Fruit fly (Drosophila melanogaster) whole organism, wandering third instar larva: ENCODE data around the gene CG13403.

Experiments used
- Abd-B ChIP-seq: fragments of >200 bp; optimal IDR thresholded peaks from 2 replicates; lab custom pipeline; 2017; ENCODE audit warnings: missing biosample characterization, missing genetic modification characterization
- CG9705 ChIP-seq: fragments of 200-800 bp; sonication (Bioruptor generic); optimal IDR thresholded peaks from 2 replicates; lab custom pipeline; 2018; ENCODE audit warnings: missing biosample characterization, mild to moderate bottlenecking, missing genetic modification characterization
- CrebA ChIP-seq: fragments of 200-800 bp; sonication (Bioruptor generic); optimal IDR thresholded peaks from 2 replicates; lab custom pipeline; 2016; ENCODE audit warnings: missing biosample characterization, mild to moderate bottlenecking, missing genetic modification characterization, borderline replicate concordance
- Dfd ChIP-seq: fragments of >200 bp; optimal IDR thresholded peaks from 2 replicates; lab custom pipeline; 2017; ENCODE audit warnings: missing biosample characterization, missing genetic modification characterization
- GATAd ChIP-seq: sonication (Bioruptor generic); optimal IDR thresholded peaks from 2 replicates; lab custom pipeline; 2016; ENCODE audit warnings: missing biosample characterization, missing genetic modification characterization
- HLH106 ChIP-seq: fragments of 200-800 bp; optimal IDR thresholded peaks from 3 replicates; lab custom pipeline; 2019; ENCODE audit warnings: missing biosample characterization, mild to moderate bottlenecking, missing genetic modification characterization, moderate library complexity
- Hnf4 ChIP-seq: fragments of 200-800 bp; sonication (Bioruptor generic); optimal IDR thresholded peaks from 2 replicates; lab custom pipeline; 2016; ENCODE audit warnings: missing biosample characterization, mild to moderate bottlenecking, missing genetic modification characterization
- Hr78 ChIP-seq: fragments of >200 bp; optimal IDR thresholded peaks from 2 replicates; lab custom pipeline; 2017; ENCODE audit warnings: missing biosample characterization, missing genetic modification characterization
- Mio ChIP-seq: sonication (Bioruptor generic); optimal IDR thresholded peaks from 2 replicates; lab custom pipeline; 2016; ENCODE audit warnings: missing biosample characterization, missing genetic modification characterization
- Myc ChIP-seq: fragments of >200 bp; optimal IDR thresholded peaks from 2 replicates; lab custom pipeline; 2017
- OdsH ChIP-seq: fragments of 200-800 bp; sonication (Bioruptor generic); optimal IDR thresholded peaks from 2 replicates; lab custom pipeline; 2016; ENCODE audit warnings: missing biosample characterization, mild to moderate bottlenecking, missing genetic modification characterization
- Rel ChIP-seq, 2 experiments: fragments of 200-800 bp; sonication (Bioruptor generic) in 1 of 2; optimal IDR thresholded peaks; 2 replicates in 1 of 2; 3 replicates in 1 of 2; lab custom pipeline; 2016 to 2019; ENCODE audit warnings: mild to moderate bottlenecking in 2 of 2, missing biosample characterization in 2 of 2, missing genetic modification characterization in 2 of 2, moderate library complexity in 1 of 2
- Sp1 ChIP-seq: fragments of 200-800 bp; sonication (Bioruptor generic); optimal IDR thresholded peaks from 3 replicates; lab custom pipeline; 2019; ENCODE audit warnings: missing biosample characterization, mild to moderate bottlenecking, missing genetic modification characterization, moderate library complexity
- Vsx2 ChIP-seq: fragments of 200-300, 225-300 bp; sonication (Bioruptor generic); optimal IDR thresholded peaks from 2 replicates; lab custom pipeline; 2018; ENCODE audit warnings: missing biosample characterization, missing genetic modification characterization; ENCODE audit not compliant: partially characterized antibody
- br ChIP-seq: fragments of 200-800 bp; sonication (Bioruptor generic); optimal IDR thresholded peaks from 2 replicates; lab custom pipeline; 2016; ENCODE audit warnings: missing biosample characterization, missing genetic modification characterization
- brk ChIP-seq: fragments of 200-800 bp; sonication (Bioruptor generic); optimal IDR thresholded peaks from 2 replicates; lab custom pipeline; 2016; ENCODE audit warnings: missing biosample characterization, mild to moderate bottlenecking, missing genetic modification characterization
- dl ChIP-seq, 2 experiments: fragments of 175-275, 200-275 bp in 1 of 2; fragments of 200-275 bp in 1 of 2; sonication (Bioruptor generic); optimal IDR thresholded peaks; lab custom pipeline; 2018; ENCODE audit warnings: mild to moderate bottlenecking in 2 of 2, missing biosample characterization in 2 of 2, missing genetic modification characterization in 2 of 2, moderate library complexity in 2 of 2; ENCODE audit not compliant: partially characterized antibody in 2 of 2, insufficient read depth in 1 of 2
- dmrt93B ChIP-seq: fragments of 200-800 bp; sonication (Bioruptor generic); optimal IDR thresholded peaks from 2 replicates; lab custom pipeline; 2018; ENCODE audit warnings: missing biosample characterization, mild to moderate bottlenecking, missing genetic modification characterization
- dsf ChIP-seq: sonication (Bioruptor generic); optimal IDR thresholded peaks from 2 replicates; lab custom pipeline; 2016; ENCODE audit warnings: missing biosample characterization, missing genetic modification characterization, borderline replicate concordance
- ey ChIP-seq: fragments of 200-800 bp; sonication (Bioruptor generic); optimal IDR thresholded peaks from 2 replicates; lab custom pipeline; 2016; ENCODE audit warnings: missing biosample characterization, missing genetic modification characterization
- foxo ChIP-seq, 2 experiments: fragments of 200-800 bp; sonication (Bioruptor generic); optimal IDR thresholded peaks; 2 replicates in 1 of 2; 3 replicates in 1 of 2; lab custom pipeline; 2016 to 2017; ENCODE audit warnings: missing biosample characterization in 2 of 2, missing genetic modification characterization in 2 of 2
- fru ChIP-seq: fragments of 200-800 bp; sonication (Bioruptor generic); optimal IDR thresholded peaks from 3 replicates; lab custom pipeline; 2016; ENCODE audit warnings: missing biosample characterization, mild to moderate bottlenecking, missing genetic modification characterization
- h ChIP-seq: fragments of 200-800 bp; sonication (Bioruptor generic); optimal IDR thresholded peaks from 3 replicates; lab custom pipeline; 2016; ENCODE audit warnings: missing biosample characterization, mild to moderate bottlenecking, missing genetic modification characterization
- jim ChIP-seq: fragments of 175-275, 200-325 bp; sonication (Bioruptor generic); optimal IDR thresholded peaks from 2 replicates; lab custom pipeline; 2016; ENCODE audit warnings: missing biosample characterization, mild to moderate bottlenecking, missing genetic modification characterization
- pan ChIP-seq: fragments of >200 bp; optimal IDR thresholded peaks from 2 replicates; lab custom pipeline; 2017
- psq ChIP-seq: fragments of 200-800 bp; sonication (Bioruptor generic); optimal IDR thresholded peaks from 3 replicates; lab custom pipeline; 2017; ENCODE audit warnings: missing biosample characterization, mild to moderate bottlenecking, missing genetic modification characterization, moderate library complexity
- rgr ChIP-seq: fragments of 200-800 bp; sonication (Bioruptor generic); optimal IDR thresholded peaks from 3 replicates; lab custom pipeline; 2016; ENCODE audit warnings: missing biosample characterization, mild to moderate bottlenecking, missing genetic modification characterization
- sage ChIP-seq: fragments of 200-800 bp; sonication (Bioruptor generic); optimal IDR thresholded peaks from 2 replicates; lab custom pipeline; 2016; ENCODE audit warnings: missing biosample characterization, mild to moderate bottlenecking, missing genetic modification characterization
- sv ChIP-seq: fragments of 200-800 bp; sonication (Bioruptor generic); optimal IDR thresholded peaks from 3 replicates; lab custom pipeline; 2016; ENCODE audit warnings: missing biosample characterization, missing genetic modification characterization
- usp ChIP-seq: fragments of >200 bp; optimal IDR thresholded peaks from 2 replicates; lab custom pipeline; 2017; ENCODE audit warnings: missing biosample characterization, missing genetic modification characterization
- woc ChIP-seq: sonication (Bioruptor generic); optimal IDR thresholded peaks from 2 replicates; lab custom pipeline; 2016; ENCODE audit warnings: missing biosample characterization, mild to moderate bottlenecking, missing genetic modification characterization

Gene CG13403

dm6 chrX:14189216-14189615, 2.6 kb downstream of the CG13403 start, which contains the start of gene CG11585:
Gene CG11585, plus strand, starts transcription at chrX:14189516.
- TF ChIP-seq brk (GFP tag; lab: Kevin White, UChicago) (no peak), CrebA (GFP tag; lab: Kevin White, UChicago) (no peak), sage (no peak), Rel (GFP tag; optimal IDR thresholded peaks at IDR 0.05; lab: Kevin White, UChicago) (no peak), Rel (tag; optimal IDR thresholded peaks at IDR 0.05; lab: Kevin White, UChicago) (no peak), GATAd (no peak)

DNA sequence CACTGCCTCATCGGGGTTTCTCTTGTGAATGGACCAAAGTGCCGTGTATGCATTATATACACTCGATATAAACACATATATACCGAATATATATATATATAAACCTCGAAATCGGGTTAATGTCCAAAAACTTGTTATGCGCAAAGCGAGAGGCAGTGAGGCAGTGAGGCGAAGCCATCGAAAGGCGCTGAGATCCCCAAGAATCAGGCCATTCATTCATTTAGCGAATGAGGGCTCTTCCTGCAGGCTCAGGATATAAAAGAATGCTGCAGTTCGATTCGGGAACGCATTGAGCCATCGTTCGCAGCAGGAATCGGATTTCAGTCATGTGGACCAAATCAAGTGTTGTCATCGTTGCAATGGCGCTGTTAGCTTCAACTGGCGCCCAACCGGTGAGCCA, 4.9 kb downstream of the CG13403 start, which contains the start of gene CG12481:
Gene CG12481, plus strand, starts transcription at position 301 of the 400 bp plus-strand sequence.
- TF ChIP-seq ey = no peak
- no peak for TF ChIP-seq brk (GFP tag; lab: Kevin White, UChicago)

DNA sequence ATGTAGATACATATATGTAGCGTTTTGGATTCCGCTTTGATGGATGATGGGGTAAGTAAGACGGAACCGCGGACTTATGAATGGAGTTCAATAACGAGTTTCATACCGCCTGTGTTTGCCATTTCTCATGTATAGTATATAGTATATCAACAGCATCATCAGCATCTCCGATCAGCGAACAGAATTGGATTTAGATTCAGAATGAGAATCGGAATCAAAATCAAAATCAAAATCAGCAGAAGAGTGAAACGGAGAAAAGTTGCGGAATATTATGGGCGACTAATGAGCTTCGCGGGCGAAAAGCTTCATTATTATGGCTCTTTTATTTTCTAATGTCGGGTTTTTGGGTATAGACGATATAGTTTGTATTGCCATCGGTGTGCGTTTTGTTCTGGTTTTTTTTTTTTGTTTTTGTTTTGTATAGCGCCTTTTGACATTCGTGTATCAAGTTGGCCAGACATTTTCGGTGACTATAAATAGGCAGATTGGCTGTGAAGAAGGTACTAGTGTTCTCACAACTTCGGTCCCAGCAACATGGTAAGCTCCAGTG, 7.7 kb downstream of the CG13403 start, which contains the start of gene CG32603:
Gene CG32603, plus strand, starts transcription at position 500 of the 550 bp plus-strand sequence.
- TF ChIP-seq GATAd = no peak

DNA sequence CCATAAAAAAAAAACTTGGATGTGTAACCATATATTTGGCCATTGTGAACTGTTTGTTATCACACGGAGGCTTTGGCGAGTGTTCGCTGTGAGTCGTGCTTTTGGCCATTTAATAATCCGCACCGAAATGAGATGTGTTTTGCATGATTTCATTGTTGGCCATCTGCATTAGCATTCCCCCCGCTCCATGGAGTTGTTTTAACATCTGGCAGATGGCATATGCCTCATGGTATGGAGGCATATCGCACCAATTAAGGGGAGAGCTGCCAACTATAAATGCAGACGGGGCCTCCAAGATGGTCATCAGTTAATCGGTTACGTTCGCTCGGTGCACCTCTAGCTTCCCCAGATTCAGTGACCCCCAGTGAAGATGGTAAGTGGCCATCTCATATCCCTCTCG, 11.1 kb downstream of the CG13403 start, which contains the start of gene CG11584:
Gene CG11584, plus strand, starts transcription at position 301 of the 400 bp plus-strand sequence.
- TF ChIP-seq fru (GFP tag; lab: Kevin White, UChicago) = no peak
- no peak for TF ChIP-seq pan (lab: Kevin White, UChicago)
- TF ChIP-seq dmrt93B (GFP tag; lab: Kevin White, UChicago) = no peak
- no peak for TF ChIP-seq Hr78 (GFP tag; lab: Kevin White, UChicago)
- TF ChIP-seq HLH106 (tag; lab: Kevin White, UChicago) = no peak
- TF ChIP-seq foxo (GFP tag; optimal IDR thresholded peaks at IDR 0.05; lab: Kevin White, UChicago) = no peak
- no peak for TF ChIP-seq sv (GFP tag; lab: Kevin White, UChicago)
- TF ChIP-seq woc (GFP tag; lab: Kevin White, UChicago) = no peak
- TF ChIP-seq ey = no peak

DNA sequence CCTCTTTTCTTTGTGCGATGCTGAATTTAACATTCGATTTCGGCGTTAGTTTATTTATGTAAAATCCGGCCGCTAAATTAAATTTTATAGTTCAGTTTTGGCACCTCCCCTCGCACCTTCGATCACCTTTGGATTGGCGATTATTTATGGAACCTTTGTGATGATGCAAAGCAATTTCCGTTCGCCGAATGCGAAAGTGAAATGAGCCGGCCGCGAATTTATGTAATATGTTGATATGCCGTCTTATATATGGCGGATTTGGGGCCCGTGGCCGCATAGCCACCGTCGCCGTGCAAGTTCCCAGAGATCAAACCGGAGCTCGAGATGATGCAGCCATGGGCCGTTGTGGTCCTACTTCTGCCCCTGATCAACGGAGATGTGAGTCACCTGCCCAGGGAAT, 15.2 kb downstream of the CG13403 start, which contains the start of gene CG11581:
Gene CG11581, plus strand, starts transcription at position 301 of the 400 bp plus-strand sequence.
- TF ChIP-seq usp (GFP tag; lab: Kevin White, UChicago) = no peak
- no peak for TF ChIP-seq Rel (GFP tag; optimal IDR thresholded peaks at IDR 0.05; lab: Kevin White, UChicago)
- TF ChIP-seq Rel (tag; optimal IDR thresholded peaks at IDR 0.05; lab: Kevin White, UChicago) = no peak
- TF ChIP-seq HLH106 (tag; lab: Kevin White, UChicago) = no peak
- no peak for TF ChIP-seq GATAd
- no peak for TF ChIP-seq Vsx2 (GFP tag; lab: Kevin White, UChicago)
- no peak for TF ChIP-seq Dfd (GFP tag; lab: Kevin White, UChicago)
- TF ChIP-seq dl (GFP tag; optimal IDR thresholded peaks at IDR 0.05; lab: Kevin White, UChicago; ENCODE audit: insufficient read depth in 1 of 2, partially characterized antibody in 2 of 2) = no peak
- no peak for TF ChIP-seq brk (GFP tag; lab: Kevin White, UChicago)
- no peak for TF ChIP-seq ey

DNA sequence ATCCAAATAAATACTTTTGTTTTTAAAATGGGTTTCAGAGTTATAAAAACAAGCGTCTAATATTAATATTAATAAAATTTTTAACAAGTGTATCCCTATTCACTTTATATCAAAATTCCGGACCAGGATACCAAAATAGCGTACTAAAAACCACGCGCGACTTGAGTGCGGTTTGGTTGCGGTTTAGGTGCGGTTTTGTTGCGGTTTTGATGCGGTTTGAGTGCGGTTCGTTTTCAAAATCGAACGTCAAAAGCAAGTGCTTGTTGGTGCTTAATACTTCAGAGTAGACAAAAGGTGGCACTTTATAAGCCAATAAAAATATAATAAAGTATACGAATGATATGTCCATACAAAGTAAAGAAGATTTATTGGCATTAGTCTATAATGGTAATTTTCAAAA, 16.2 kb downstream of the CG13403 start:
- TF ChIP-seq br (GFP tag; lab: Kevin White, UChicago) (no peak), h (GFP tag; lab: Kevin White, UChicago) (no peak), brk (GFP tag; lab: Kevin White, UChicago) (no peak), Abd-B (no peak), jim (GFP tag; lab: Kevin White, UChicago) (no peak), Hnf4 (no peak), rgr (GFP tag; lab: Kevin White, UChicago) (no peak), dsf (no peak), CG9705 (no peak), OdsH (GFP tag; lab: Kevin White, UChicago) (no peak), Myc (lab: Kevin White, UChicago) (no peak), Mio (GFP tag; lab: Kevin White, UChicago) (no peak), Vsx2 (GFP tag; lab: Kevin White, UChicago) (no peak), sv (GFP tag; lab: Kevin White, UChicago) (no peak), GATAd (no peak), Hr78 (GFP tag; lab: Kevin White, UChicago) (no peak), Sp1 (GFP tag; lab: Kevin White, UChicago) (no peak), usp (GFP tag; lab: Kevin White, UChicago) (no peak), psq (GFP tag; lab: Kevin White, UChicago) (no peak), HLH106 (tag; lab: Kevin White, UChicago) (no peak)
- TF ChIP-seq, all 38 proteins: peak for 0
